Worm (Caenorhabditis elegans) whole organism, midembryonic: ENCODE data around the gene srh-301.

ENCODE experiments used
- T22C8.4 ChIP-seq: fragments of 200-800 bp; sonication (Bioruptor generic); IDR thresholded peaks from 2 replicates; pipeline ENCODE4 v1.3.6; 2022; ENCODE audit warnings: missing genetic modification characterization, missing compliant biosample characterization
- cog-1 ChIP-seq: sonication (generic microtip); optimal IDR thresholded peaks from 2 replicates; lab custom pipeline; 2016; ENCODE audit warnings: missing genetic modification characterization, missing compliant biosample characterization
- flt-1 ChIP-seq: fragments of 200-800 bp; sonication (Bioruptor generic); IDR thresholded peaks from 2 replicates; pipeline ENCODE4 v1.3.6; 2022; ENCODE audit warnings: missing genetic modification characterization, missing compliant biosample characterization
- ztf-29 ChIP-seq: fragments of 200-800 bp; sonication (Bioruptor generic); IDR thresholded peaks from 2 replicates; pipeline ENCODE4 v1.3.6; 2022; ENCODE audit warnings: missing genetic modification reagents, missing genetic modification characterization, missing compliant biosample characterization

DNA sequence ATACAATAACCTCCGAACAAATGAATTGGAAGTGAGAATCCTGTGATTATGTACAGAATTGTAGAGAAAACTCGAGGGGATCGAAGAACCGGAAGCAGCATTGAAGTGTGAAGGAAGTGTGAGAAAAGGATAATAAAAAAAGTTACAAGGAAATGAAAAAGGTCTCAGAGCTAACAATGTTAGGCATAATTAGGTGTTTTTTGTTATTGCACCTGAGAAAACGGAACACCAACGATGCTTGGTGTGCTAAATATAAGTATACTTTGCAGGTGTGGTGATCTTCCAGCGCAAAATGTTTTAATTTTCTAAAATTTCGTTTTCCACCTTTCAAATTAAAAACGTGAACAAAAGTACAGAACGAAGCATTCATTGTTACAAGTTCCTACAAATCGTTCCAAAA is 19.4 kb downstream of the srh-301 start, which contains the start of gene srh-286:
- TF ChIP-seq cog-1: no peak
- no peak for TF ChIP-seq T22C8.4 (GFP tag; lab: Robert Waterston, UW)
- TF ChIP-seq ztf-29: no peak
- no peak for TF ChIP-seq flt-1
